Fruit fly (Drosophila melanogaster): ENCODE measurements around the gene Ggt-1.

The Ggt-1 gene

DNA sequence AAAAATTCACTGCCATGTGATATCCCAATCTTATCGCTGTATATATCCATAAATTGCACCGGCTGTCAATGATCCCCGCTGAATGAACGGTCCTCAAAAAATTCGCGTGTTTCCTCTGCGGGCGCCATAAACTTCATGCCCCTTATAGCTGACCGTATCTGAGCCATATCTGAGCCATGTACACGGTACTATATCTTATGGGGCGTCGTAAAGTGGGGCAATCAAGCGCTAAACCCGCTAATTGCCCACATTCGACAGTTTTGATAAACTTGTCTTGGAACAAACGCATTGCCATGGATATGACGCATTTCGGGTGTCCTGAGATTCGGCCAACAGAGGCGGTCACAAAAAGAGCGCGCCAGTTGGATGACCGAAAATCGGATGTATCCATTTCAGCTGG is 1.4 kb downstream of the Ggt-1 start (continued):
- peak; percentile 42 for TF ChIP-seq schlank (tag; optimal IDR thresholded peaks at IDR 0.05)
- peak; percentile 55 for TF ChIP-seq sug (tag; optimal IDR thresholded peaks at IDR 0.05)
- no peak for TF ChIP-seq zen2 (GFP tag; IDR thresholded peaks at IDR 0.05; ENCODE audit: partially characterized antibody)
- TF ChIP-seq CG7372 (GFP tag; IDR thresholded peaks at IDR 0.05) = no peak
- peak; percentile 19 for TF ChIP-seq unpg (GFP tag; optimal IDR thresholded peaks at IDR 0.05)
- TF ChIP-seq mirr (GFP tag; optimal IDR thresholded peaks at IDR 0.05) = peak; percentile 26
- peak; percentile 39 for TF ChIP-seq B-H2 (GFP tag; optimal IDR thresholded peaks at IDR 0.05)
- TF ChIP-seq CG13296 (GFP tag; optimal IDR thresholded peaks at IDR 0.05) = peak; percentile 33
- TF ChIP-seq CG6254 (GFP tag; optimal IDR thresholded peaks at IDR 0.05) = no peak
- TF ChIP-seq CG3281 (GFP tag; optimal IDR thresholded peaks at IDR 0.05) = peak; percentile 44
- TF ChIP-seq CG12071 (GFP tag; optimal IDR thresholded peaks at IDR 0.05) = peak; percentile 49
- peak; percentile 7 for TF ChIP-seq CG7839 (tag; optimal IDR thresholded peaks at IDR 0.05)
- peak; percentile 66 for TF ChIP-seq CG13894 (tag; optimal IDR thresholded peaks at IDR 0.05)
- no peak for TF ChIP-seq nerfin-2 (GFP tag; IDR thresholded peaks at IDR 0.05; ENCODE audit: partially characterized antibody)

DNA sequence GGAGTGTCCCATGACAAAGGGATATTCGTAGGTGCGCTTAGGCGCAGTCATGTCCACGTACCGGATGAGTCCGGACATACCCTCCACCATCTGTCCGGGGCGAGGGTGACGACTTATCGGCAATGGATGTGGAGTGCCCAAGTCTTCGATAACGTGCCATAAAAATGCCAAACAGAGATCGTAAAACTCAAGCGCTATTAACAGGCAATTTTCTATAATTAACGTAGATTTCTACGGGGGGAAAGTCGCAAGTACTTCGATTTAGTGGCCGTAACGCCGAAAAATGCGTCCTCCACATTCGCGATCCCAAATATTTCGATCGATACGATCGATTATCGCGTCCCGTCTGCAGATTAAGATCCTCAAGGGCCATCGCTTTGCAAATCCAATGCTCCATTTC is 2.9 kb downstream of the Ggt-1 start:
- TF ChIP-seq Sry-δ (GFP tag; optimal IDR thresholded peaks at IDR 0.05) = no peak
- peak; percentile 35 for TF ChIP-seq sug (tag; optimal IDR thresholded peaks at IDR 0.05)
- peak; percentile 93 for TF ChIP-seq exex (tag; optimal IDR thresholded peaks at IDR 0.05)

DNA sequence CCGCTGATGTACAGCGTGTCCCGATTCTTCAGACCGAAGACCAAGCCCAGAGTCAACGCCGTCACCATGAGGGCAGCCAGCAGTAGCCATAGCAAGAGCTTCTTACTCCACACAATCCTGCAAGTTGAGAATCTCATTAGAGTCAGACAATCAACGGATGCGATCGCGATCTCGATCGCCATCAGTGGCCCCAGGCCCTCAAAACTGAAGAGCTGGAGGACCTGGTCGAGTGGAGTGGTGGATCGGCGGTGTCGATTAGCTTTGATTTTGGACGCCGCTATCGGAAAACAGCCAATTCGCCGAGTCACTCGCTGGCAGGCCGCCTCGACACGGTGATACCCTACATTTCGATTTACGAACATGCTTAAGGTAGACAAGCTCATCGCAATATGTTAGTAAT is 3.8 kb downstream of the Ggt-1 start:
- no peak for TF ChIP-seq az2 (GFP tag; optimal IDR thresholded peaks at IDR 0.05)
- TF ChIP-seq CG7839 (tag; optimal IDR thresholded peaks at IDR 0.05) = no peak
- TF ChIP-seq CG31388 (GFP tag; optimal IDR thresholded peaks at IDR 0.05) = no peak
- no peak for TF ChIP-seq Aef1 (GFP tag; IDR thresholded peaks at IDR 0.05)
- TF ChIP-seq sug (tag; optimal IDR thresholded peaks at IDR 0.05) = peak; percentile 44
- no peak for TF ChIP-seq E2f2 (GFP tag; IDR thresholded peaks at IDR 0.05)
- TF ChIP-seq CG17186 (GFP tag; optimal IDR thresholded peaks at IDR 0.05) = no peak
- no peak for TF ChIP-seq Atf3 (GFP tag; optimal IDR thresholded peaks at IDR 0.05)
- no peak for TF ChIP-seq ken (GFP tag; IDR thresholded peaks at IDR 0.05)
- no peak for TF ChIP-seq Lpt (GFP tag; optimal IDR thresholded peaks at IDR 0.05)
- TF ChIP-seq D19B (GFP tag; optimal IDR thresholded peaks at IDR 0.05) = peak; percentile 20
- TF ChIP-seq otp (GFP tag; IDR thresholded peaks at IDR 0.05) = no peak
- TF ChIP-seq CrebB (tag; optimal IDR thresholded peaks at IDR 0.05) = no peak
- TF ChIP-seq B-H2 (GFP tag; optimal IDR thresholded peaks at IDR 0.05) = no peak
- peak; percentile 59 for TF ChIP-seq exex (tag; optimal IDR thresholded peaks at IDR 0.05)
- TF ChIP-seq fu2 (GFP tag; optimal IDR thresholded peaks at IDR 0.05) = no peak
- no peak for TF ChIP-seq Doc2 (GFP tag; IDR thresholded peaks at IDR 0.05)
- no peak for TF ChIP-seq Hsf (GFP tag; optimal IDR thresholded peaks at IDR 0.05)
- no peak for TF ChIP-seq CG11723 (GFP tag; optimal IDR thresholded peaks at IDR 0.05)
- TF ChIP-seq so (GFP tag; IDR thresholded peaks at IDR 0.05) = no peak
- TF ChIP-seq sd (tag; optimal IDR thresholded peaks at IDR 0.05) = no peak
- TF ChIP-seq Camta (GFP tag; optimal IDR thresholded peaks at IDR 0.05) = no peak
- TF ChIP-seq cas (GFP tag; IDR thresholded peaks at IDR 0.05) = no peak
- TF ChIP-seq kni (GFP tag; optimal IDR thresholded peaks at IDR 0.05) = no peak
- no peak for TF ChIP-seq chn (GFP tag; optimal IDR thresholded peaks at IDR 0.05)
- no peak for TF ChIP-seq br (optimal IDR thresholded peaks at IDR 0.05)
- TF ChIP-seq Trl (optimal IDR thresholded peaks at IDR 0.05) = no peak
- TF ChIP-seq Trl (GFP tag; optimal IDR thresholded peaks at IDR 0.05) = no peak
- TF ChIP-seq CG12236 (GFP tag; optimal IDR thresholded peaks at IDR 0.05) = no peak
- TF ChIP-seq grau (tag; optimal IDR thresholded peaks at IDR 0.05) = no peak
- peak; percentile 50 for TF ChIP-seq grn (GFP tag; optimal IDR thresholded peaks at IDR 0.05)
- no peak for TF ChIP-seq dimm (GFP tag; IDR thresholded peaks at IDR 0.05)
- no peak for TF ChIP-seq ttk (GFP tag; IDR thresholded peaks at IDR 0.05)
- peak; percentile 46 for TF ChIP-seq sens (GFP tag)
- no peak for TF ChIP-seq Lim3 (GFP tag; IDR thresholded peaks at IDR 0.05)
- no peak for TF ChIP-seq gcm2 (GFP tag; optimal IDR thresholded peaks at IDR 0.05)
- no peak for TF ChIP-seq Spps (tag; optimal IDR thresholded peaks at IDR 0.05)
- no peak for TF ChIP-seq hb (GFP tag; IDR thresholded peaks at IDR 0.05; ENCODE audit: partially characterized antibody)

Measured in whole organism, embryonic.